Worm (Caenorhabditis elegans): ENCODE data around the gene lmd-5.

The lmd-5 gene

DNA sequence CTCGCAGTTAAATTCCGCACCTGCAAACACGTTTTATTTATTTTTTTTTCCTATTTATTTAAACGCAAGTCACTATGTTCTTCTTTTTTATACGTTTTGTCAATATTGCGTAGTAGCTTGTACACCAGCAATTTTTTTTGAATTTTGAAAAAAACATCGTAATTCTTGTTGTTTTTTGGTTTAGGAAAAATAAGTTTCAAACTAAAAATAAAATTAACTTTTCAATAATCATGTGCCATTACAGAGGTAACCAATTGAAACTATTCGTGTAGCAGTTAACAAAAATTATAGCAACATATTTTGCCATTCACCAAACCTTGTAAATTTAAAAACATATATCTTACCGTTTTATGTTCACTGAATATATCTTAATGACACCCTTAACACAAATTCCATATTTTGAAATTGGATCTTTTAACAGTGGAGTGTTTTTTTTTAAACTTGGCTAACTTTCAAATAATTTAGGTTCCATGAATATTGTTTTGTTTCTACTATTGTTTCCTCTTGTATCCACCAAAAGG, at the start of gene lmd-5:
TSS of gene lmd-5 (plus strand) at position 471 of the 521 bp plus-strand sequence.
- TF ChIP-seq zip-5 (tag; optimal IDR thresholded peaks at IDR 0.05) (no peak), elt-2 (tag; optimal IDR thresholded peaks at IDR 0.05) (no peak)

DNA sequence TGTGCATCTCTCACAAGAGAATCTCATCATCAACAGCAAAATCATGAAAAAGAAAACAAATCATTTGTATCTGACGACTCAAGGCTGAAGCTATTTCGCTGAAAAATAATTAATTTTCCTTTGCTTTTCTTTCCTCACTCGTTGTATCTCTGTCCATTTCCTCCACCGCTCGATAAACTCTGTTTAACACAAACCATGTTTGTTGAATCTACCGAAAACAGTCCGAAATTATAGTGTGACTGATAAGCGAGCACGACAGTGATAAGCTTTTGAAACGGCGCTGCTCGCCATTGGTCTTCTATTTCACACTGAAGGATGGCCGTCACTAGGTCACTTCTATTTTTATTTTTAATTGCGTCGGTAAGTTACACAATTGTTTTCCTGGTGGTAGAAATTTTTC, 47.8 kb upstream of the lmd-5 start, which contains the start of gene npa-1:
TSS of gene npa-1 (plus strand) at position 142 of the 400 bp plus-strand sequence.
- peak; percentile 45 for TF ChIP-seq elt-2 (tag; optimal IDR thresholded peaks at IDR 0.05)
- no peak for TF ChIP-seq ttx-3 (tag; optimal IDR thresholded peaks at IDR 0.05)

DNA sequence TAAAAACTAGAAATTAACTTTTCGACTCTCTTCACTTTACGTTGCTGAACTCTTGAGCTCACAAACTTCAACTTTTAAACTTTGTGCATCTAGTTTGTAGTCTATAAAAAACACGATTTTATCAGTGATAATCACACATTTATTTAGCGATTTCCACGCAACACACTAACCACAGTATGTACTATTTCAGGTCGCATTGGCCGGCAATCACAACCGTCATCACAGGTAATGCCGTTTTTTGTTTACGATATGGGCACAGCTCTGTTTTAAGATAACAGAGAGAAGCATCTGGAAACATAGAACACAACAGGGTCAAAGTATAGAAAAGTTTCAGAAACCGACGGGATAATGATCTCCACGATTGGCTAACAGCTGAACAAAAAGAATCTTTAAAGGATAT, 47.3 kb upstream of the lmd-5 start:
- peak; percentile 7 for TF ChIP-seq elt-2 (tag; optimal IDR thresholded peaks at IDR 0.05)
- no peak for TF ChIP-seq ceh-24 (tag; optimal IDR thresholded peaks at IDR 0.05)

DNA sequence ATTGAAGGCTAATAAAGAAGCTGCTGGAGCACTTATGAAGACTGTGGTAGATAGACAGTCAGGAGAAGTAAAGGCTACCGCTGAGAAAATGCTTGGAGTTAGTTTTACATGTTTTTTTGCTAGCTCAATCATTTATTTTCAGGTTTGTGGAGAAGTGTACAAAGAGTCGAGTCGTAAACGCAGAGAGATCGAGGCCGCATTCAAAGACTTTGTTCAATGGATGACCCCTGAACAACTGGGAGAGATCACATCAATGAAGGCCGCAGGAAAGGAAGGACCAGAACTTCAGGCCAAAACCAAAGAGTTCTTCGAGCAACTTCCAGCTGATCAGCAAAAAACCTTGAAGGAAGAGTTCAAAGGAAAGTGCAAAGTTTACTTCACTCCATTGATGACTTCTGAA, 44.7 kb upstream of the lmd-5 start:
- TF ChIP-seq ceh-45 (GFP tag; IDR thresholded peaks at IDR 0.05) (no peak), ref-2 (tag; optimal IDR thresholded peaks at IDR 0.05) (no peak), elt-4 (tag; optimal IDR thresholded peaks at IDR 0.05) (no peak)

DNA sequence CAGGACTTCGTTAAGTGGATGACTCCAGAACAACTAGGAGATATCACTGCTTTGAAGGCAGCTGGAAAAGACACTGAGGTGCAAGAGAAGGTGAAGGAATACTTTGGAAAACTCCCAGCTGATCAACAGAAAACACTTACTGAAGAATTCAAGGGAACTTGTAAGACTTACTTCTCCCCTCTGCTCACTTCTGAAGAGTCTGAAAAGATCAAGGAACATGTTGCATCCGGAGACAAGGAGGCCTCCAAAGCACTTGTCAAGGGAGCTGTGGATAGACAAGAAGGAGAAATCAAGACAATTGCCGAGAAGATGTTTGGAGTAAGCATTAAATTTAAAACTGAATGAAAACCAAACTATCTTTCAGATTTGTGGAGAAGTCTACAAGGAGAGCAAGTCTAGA, 44.1 kb upstream of the lmd-5 start:
- no peak for TF ChIP-seq tbx-7 (tag; optimal IDR thresholded peaks at IDR 0.05)
- no peak for TF ChIP-seq ceh-48 (tag; optimal IDR thresholded peaks at IDR 0.05)
- no peak for TF ChIP-seq sox-4 (tag; optimal IDR thresholded peaks at IDR 0.05)
- no peak for TF ChIP-seq sox-2 (GFP tag; IDR thresholded peaks at IDR 0.05)
- TF ChIP-seq ahr-1 (tag; optimal IDR thresholded peaks at IDR 0.05): no peak
- TF ChIP-seq nfya-1 (tag; optimal IDR thresholded peaks at IDR 0.05): no peak
- TF ChIP-seq unc-86 (tag; optimal IDR thresholded peaks at IDR 0.05): no peak
- TF ChIP-seq hlh-15 (tag; optimal IDR thresholded peaks at IDR 0.05): no peak
- TF ChIP-seq lim-6 (tag; optimal IDR thresholded peaks at IDR 0.05): no peak

DNA sequence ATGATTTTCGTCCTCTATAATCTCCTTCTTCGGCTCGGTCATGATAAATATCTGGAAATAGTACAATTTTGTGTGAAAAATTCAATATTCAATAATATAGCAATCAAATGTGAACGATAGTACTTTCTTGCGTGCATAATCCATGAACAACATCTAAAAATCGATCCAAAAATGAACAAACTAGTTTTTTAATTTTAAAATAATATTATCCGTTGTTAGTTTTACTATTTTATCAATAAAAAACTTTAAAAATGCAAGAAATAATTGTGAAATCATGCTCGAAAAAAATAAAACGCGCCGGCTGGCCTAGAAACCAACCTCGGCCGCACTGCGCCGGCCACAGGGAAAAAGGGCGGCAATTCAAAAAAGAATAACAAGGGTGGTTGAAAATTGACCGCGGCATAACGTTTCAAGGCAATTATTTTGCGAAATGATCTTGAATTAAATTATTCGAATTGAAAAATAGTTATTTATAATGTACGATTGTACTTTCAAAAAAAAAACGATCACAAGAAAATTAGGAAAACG, 38.8 kb upstream of the lmd-5 start, which contains the start of gene mys-1:
TSS of gene mys-1 (minus strand) at position 51 of the 528 bp plus-strand sequence.
- TF ChIP-seq K09A11.1 (tag; optimal IDR thresholded peaks at IDR 0.05; ENCODE audit: insufficient read depth) (no peak), eyg-1 (tag; optimal IDR thresholded peaks at IDR 0.05) (peak; percentile 21), ceh-24 (tag; optimal IDR thresholded peaks at IDR 0.05) (no peak), gmeb-2 (tag; optimal IDR thresholded peaks at IDR 0.05) (no peak), fax-1 (tag; optimal IDR thresholded peaks at IDR 0.05) (peak; percentile 63), ceh-22 (tag; optimal IDR thresholded peaks at IDR 0.05) (no peak), mec-3 (tag; optimal IDR thresholded peaks at IDR 0.05; ENCODE audit: borderline replicate concordance) (peak; percentile 72), hlh-6 (tag; optimal IDR thresholded peaks at IDR 0.05) (no peak), unc-42 (tag; optimal IDR thresholded peaks at IDR 0.05) (peak; percentile 30), ets-4 (tag; optimal IDR thresholded peaks at IDR 0.05) (peak; percentile 89), ceh-30 (tag; optimal IDR thresholded peaks at IDR 0.05) (no peak), C38D4.7 (GFP tag; optimal IDR thresholded peaks at IDR 0.05) (no peak), T23F11.4 (GFP tag; optimal IDR thresholded peaks at IDR 0.05) (no peak), ttx-3 (tag; optimal IDR thresholded peaks at IDR 0.05) (no peak), ceh-9 (tag; optimal IDR thresholded peaks at IDR 0.05) (no peak), K02D7.2 (tag; optimal IDR thresholded peaks at IDR 0.05) (no peak), madf-2 (tag; optimal IDR thresholded peaks at IDR 0.05) (no peak), hlh-15 (tag; optimal IDR thresholded peaks at IDR 0.05) (no peak), fkh-6 (tag; optimal IDR thresholded peaks at IDR 0.05) (no peak), F13H6.1 (tag; optimal IDR thresholded peaks at IDR 0.05) (peak; percentile 17), nhr-11 (tag; optimal IDR thresholded peaks at IDR 0.05) (no peak), ceh-19 (GFP tag; optimal IDR thresholded peaks at IDR 0.05) (no peak), sox-2 (GFP tag; IDR thresholded peaks at IDR 0.05) (no peak), ceh-6 (GFP tag; optimal IDR thresholded peaks at IDR 0.05) (no peak), C08G9.2 (tag; optimal IDR thresholded peaks at IDR 0.05) (peak; percentile 92), lim-6 (tag; optimal IDR thresholded peaks at IDR 0.05) (peak; percentile 43), elt-2 (tag; optimal IDR thresholded peaks at IDR 0.05) (peak; percentile 38), ceh-45 (GFP tag; IDR thresholded peaks at IDR 0.05) (no peak), unc-86 (tag; optimal IDR thresholded peaks at IDR 0.05) (peak; percentile 1), nhr-232 (tag; optimal IDR thresholded peaks at IDR 0.05) (no peak), syd-9 (tag; optimal IDR thresholded peaks at IDR 0.05) (no peak), tbx-7 (tag; optimal IDR thresholded peaks at IDR 0.05) (peak; percentile 81), pha-4 (tag; optimal IDR thresholded peaks at IDR 0.05) (no peak), dmd-4 (tag; optimal IDR thresholded peaks at IDR 0.05; ENCODE audit: borderline replicate concordance) (no peak), zip-5 (tag; optimal IDR thresholded peaks at IDR 0.05) (peak; percentile 77)
